Fruit fly (Drosophila melanogaster) whole organism, prepupa: ENCODE measurements around the gene LpR2.

ENCODE experiments used
- Blimp-1 ChIP-seq: fragments of 200-800 bp; sonication (Bioruptor generic); optimal IDR thresholded peaks from 3 replicates; lab custom pipeline; 2017; ENCODE audit warnings: missing biosample characterization, missing genetic modification characterization, mild to moderate bottlenecking, moderate library complexity, missing genetic modification reagents
- CG15336 ChIP-seq: fragments of 200-800 bp; sonication (Bioruptor generic); IDR thresholded peaks from 2 replicates; pipeline ENCODE4 v1.3.6; 2022; ENCODE audit warnings: missing biosample characterization, missing genetic modification characterization
- CG16779 ChIP-seq: fragments of 200-800 bp; sonication (Bioruptor generic); optimal IDR thresholded peaks from 3 replicates; lab custom pipeline; 2017; ENCODE audit warnings: missing biosample characterization, mild to moderate bottlenecking, missing genetic modification characterization
- Eip93F ChIP-seq: fragments of 200-800 bp; sonication (Bioruptor generic); optimal IDR thresholded peaks from 2 replicates; lab custom pipeline; 2016; ENCODE audit warnings: missing biosample characterization, mild to moderate bottlenecking, missing genetic modification characterization
- Gug ChIP-seq: fragments of 200-800 bp; sonication (Bioruptor generic); IDR thresholded peaks from 2 replicates; pipeline ENCODE4 v1.3.6; 2022; ENCODE audit warnings: missing biosample characterization, missing genetic modification characterization

DNA sequence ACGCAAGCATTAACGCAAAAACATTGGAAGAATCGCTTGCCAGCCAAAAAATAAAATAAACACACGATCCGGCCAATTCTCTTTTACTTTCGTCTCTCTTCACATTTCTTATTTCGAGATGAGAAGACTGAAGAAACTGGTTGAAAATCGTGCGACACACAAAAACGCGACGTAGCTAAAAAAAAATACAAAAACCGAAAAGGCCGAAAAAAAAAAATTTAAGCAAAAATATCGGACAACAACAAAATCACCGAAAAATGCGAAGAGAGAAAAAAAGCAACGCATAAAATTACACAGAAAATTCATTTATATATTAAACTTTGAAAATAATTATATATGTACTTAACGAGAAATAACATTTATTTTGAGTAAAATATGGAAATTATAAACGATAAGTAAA lies 19.2 kb upstream of the LpR2 start:
- peak; percentile 36; the same call in 1 of the 2 replicates for TF ChIP-seq CG15336
- no peak for TF ChIP-seq Blimp-1
- no peak for TF ChIP-seq Eip93F
- no peak for TF ChIP-seq CG16779
- no peak for TF ChIP-seq Gug
